Worm (Caenorhabditis elegans) whole organism, L4 larva: ENCODE results near the gene C07G3.10.

Experiments used
- D1046.2 ChIP-seq: fragments of 200-800 bp; sonication (Bioruptor generic); IDR thresholded peaks from 2 replicates; pipeline ENCODE4 v1.3.6; 2022; ENCODE audit warnings: missing genetic modification characterization, missing compliant biosample characterization
- F26F4.8 ChIP-seq: fragments of 200-800 bp; sonication (Bioruptor generic); conservative IDR thresholded peaks from 2 replicates; pipeline ENCODE4 v1.3.6; 2022; ENCODE audit warnings: missing genetic modification characterization, missing compliant biosample characterization
- F44E2.7 ChIP-seq: fragments of 200-800 bp; sonication (Bioruptor generic); IDR thresholded peaks from 2 replicates; pipeline ENCODE4 v2.1.2; 2022; ENCODE audit warnings: missing genetic modification characterization, missing compliant biosample characterization
- T20F7.1 ChIP-seq: fragments of 200-800 bp; sonication (Bioruptor generic); optimal IDR thresholded peaks from 2 replicates; lab custom pipeline; 2018; ENCODE audit warnings: mild to moderate bottlenecking, missing genetic modification characterization, missing compliant biosample characterization
- Y105C5A.15 ChIP-seq: fragments of 200-800 bp; sonication (Bioruptor generic); IDR thresholded peaks from 2 replicates; pipeline ENCODE4 v1.3.6; 2022; ENCODE audit warnings: missing genetic modification characterization, missing compliant biosample characterization
- Y75B8A.6 ChIP-seq: fragments of 200-800 bp; sonication (Bioruptor generic); IDR thresholded peaks from 2 replicates; pipeline ENCODE4 v1.3.6; 2022; ENCODE audit warnings: missing genetic modification reagents, missing genetic modification characterization, missing compliant biosample characterization
- aha-1 ChIP-seq: fragments of 150-350 bp; peaks from one replicate; lab custom pipeline; 2014; ENCODE audit warnings: missing biosample characterization, missing genetic modification characterization
- ceh-20 ChIP-seq: fragments of 200-800 bp; sonication (Bioruptor generic); IDR thresholded peaks from 2 replicates; pipeline ENCODE4 v1.3.6; 2022; ENCODE audit warnings: missing genetic modification reagents, missing genetic modification characterization, missing compliant biosample characterization
- ceh-32 ChIP-seq: sonication (generic microtip); optimal IDR thresholded peaks from 2 replicates; lab custom pipeline; 2016; ENCODE audit warnings: mild to moderate bottlenecking, missing genetic modification characterization, missing compliant biosample characterization; ENCODE audit not compliant: poor library complexity
- ceh-62 ChIP-seq: sonication (generic microtip); optimal IDR thresholded peaks from 2 replicates; lab custom pipeline; 2017; ENCODE audit warnings: missing biosample characterization, missing genetic modification characterization
- ceh-82 ChIP-seq: sonication (generic microtip); optimal IDR thresholded peaks from 2 replicates; lab custom pipeline; 2017; ENCODE audit warnings: missing biosample characterization, missing genetic modification characterization
- cey-2 ChIP-seq: sonication (generic microtip); optimal IDR thresholded peaks from 3 replicates; lab custom pipeline; 2017; ENCODE audit warnings: missing genetic modification characterization, mild to moderate bottlenecking, missing compliant biosample characterization, antibody characterized with exemption, borderline replicate concordance; ENCODE audit not compliant: insufficient read depth
- ctbp-1 ChIP-seq: fragments of 200-800 bp; sonication (Bioruptor generic); IDR thresholded peaks from 2 replicates; pipeline ENCODE4 v1.3.6; 2022; ENCODE audit warnings: missing genetic modification reagents, missing genetic modification characterization, missing compliant biosample characterization
- daf-8 ChIP-seq: fragments of 200-800 bp; sonication (Bioruptor generic); IDR thresholded peaks from 2 replicates; pipeline ENCODE4 v1.3.6; 2022; ENCODE audit warnings: missing genetic modification characterization, missing compliant biosample characterization
- dmd-8 ChIP-seq: fragments of 200-800 bp; sonication (Bioruptor generic); IDR thresholded peaks from 2 replicates; pipeline ENCODE4 v1.3.6; 2022; ENCODE audit warnings: missing genetic modification characterization, missing compliant biosample characterization
- dmd-9 ChIP-seq: fragments of 200-800 bp; sonication (Bioruptor generic); IDR thresholded peaks from 2 replicates; pipeline ENCODE4 v1.3.6; 2022; ENCODE audit warnings: missing genetic modification reagents, missing genetic modification characterization, missing compliant biosample characterization
- egl-27 ChIP-seq: sonication (generic microtip); optimal IDR thresholded peaks from 3 replicates; lab custom pipeline; 2017; ENCODE audit warnings: missing biosample characterization, missing genetic modification reagents, missing genetic modification characterization
- fkh-10 ChIP-seq: fragments of 150-350 bp; optimal IDR thresholded peaks from 2 replicates; lab custom pipeline; 2014; ENCODE audit warnings: missing biosample characterization, missing genetic modification reagents, missing genetic modification characterization
- hlh-11 ChIP-seq: fragments of 200-800 bp; sonication (Bioruptor generic); optimal IDR thresholded peaks from 2 replicates; lab custom pipeline; 2018; ENCODE audit warnings: mild to moderate bottlenecking, missing genetic modification characterization, missing compliant biosample characterization
- lim-7 ChIP-seq: fragments of 200-800 bp; sonication (Bioruptor generic); IDR thresholded peaks from 2 replicates; pipeline ENCODE4 v1.3.6; 2022; ENCODE audit warnings: missing genetic modification characterization, missing compliant biosample characterization
- lin-15B ChIP-seq: fragments of 150-350 bp; sonication (generic microtip); optimal IDR thresholded peaks from 3 replicates; lab custom pipeline; 2014; ENCODE audit warnings: missing biosample characterization, missing genetic modification characterization
- lin-38 ChIP-seq: fragments of 200-800 bp; sonication (Bioruptor generic); IDR thresholded peaks from 2 replicates; pipeline ENCODE4 v1.3.6; 2022; ENCODE audit warnings: missing genetic modification reagents, missing genetic modification characterization, missing compliant biosample characterization
- madf-5 ChIP-seq, 2 experiments: fragments of 200-800 bp; sonication (Bioruptor generic); IDR thresholded peaks; 2 replicates each; pipeline ENCODE4 v1.3.6; 2022; ENCODE audit warnings: missing compliant biosample characterization in 2 of 2, missing genetic modification characterization in 2 of 2
- mdl-1 ChIP-seq, 2 experiments: fragments of 150-350 bp in 1 of 2; sonication (generic microtip) in 1 of 2; optimal IDR thresholded peaks; 2 replicates each; lab custom pipeline; 2014 to 2017; ENCODE audit warnings: missing biosample characterization in 2 of 2, missing genetic modification characterization in 2 of 2
- mep-1 ChIP-seq: fragments of 150-350 bp; sonication (generic microtip); optimal IDR thresholded peaks from 3 replicates; lab custom pipeline; 2014; ENCODE audit warnings: missing biosample characterization, missing genetic modification characterization
- mes-2 ChIP-seq: sonication (generic microtip); optimal IDR thresholded peaks from 2 replicates; lab custom pipeline; 2016; ENCODE audit warnings: missing genotype, mild to moderate bottlenecking, missing genetic modification characterization, missing compliant biosample characterization; ENCODE audit not compliant: poor library complexity, severe bottlenecking
- nhr-10 ChIP-seq: fragments of 150-350 bp; optimal IDR thresholded peaks from 2 replicates; lab custom pipeline; 2014; ENCODE audit warnings: missing biosample characterization, missing genetic modification characterization
- nhr-102 ChIP-seq: sonication (generic microtip); optimal IDR thresholded peaks from 2 replicates; lab custom pipeline; 2016; ENCODE audit warnings: mild to moderate bottlenecking, missing genetic modification characterization, moderate library complexity, missing compliant biosample characterization
- nhr-25 ChIP-seq: sonication (generic microtip); optimal IDR thresholded peaks from 2 replicates; lab custom pipeline; 2017; ENCODE audit warnings: missing genetic modification characterization, mild to moderate bottlenecking, missing compliant biosample characterization, antibody characterized with exemption, moderate library complexity, borderline replicate concordance; ENCODE audit not compliant: insufficient read depth
- nhr-42 ChIP-seq: fragments of 200-800 bp; sonication (Bioruptor generic); IDR thresholded peaks from 2 replicates; pipeline ENCODE4 v1.3.6; 2022; ENCODE audit warnings: missing genetic modification characterization, missing compliant biosample characterization
- nhr-48 ChIP-seq: sonication (generic microtip); optimal IDR thresholded peaks from 2 replicates; lab custom pipeline; 2016; ENCODE audit warnings: mild to moderate bottlenecking, missing genetic modification characterization, missing compliant biosample characterization
- pha-4 ChIP-seq, 2 experiments: fragments of 150-350 bp in 1 of 2; fragments of 200-800 bp in 1 of 2; sonication (Bioruptor generic) in 1 of 2; IDR thresholded peaks in 1 of 2; optimal IDR thresholded peaks in 1 of 2; 2 replicates each; pipeline versions ENCODE4 v1.3.6 to Lab custom; 2014 to 2022; ENCODE audit warnings: missing genetic modification characterization in 2 of 2, missing genetic modification reagents in 2 of 2, missing biosample characterization in 1 of 2, missing compliant biosample characterization in 1 of 2
- sdz-12 ChIP-seq: fragments of 200-800 bp; sonication (Bioruptor generic); optimal IDR thresholded peaks from 2 replicates; lab custom pipeline; 2018; ENCODE audit warnings: mild to moderate bottlenecking, missing genetic modification characterization, missing compliant biosample characterization
- skn-1 ChIP-seq: fragments of 150-350 bp; optimal IDR thresholded peaks from 2 replicates; lab custom pipeline; 2014; ENCODE audit warnings: missing biosample characterization, missing genetic modification characterization
- snpc-1.2 ChIP-seq: fragments of 200-800 bp; sonication (Bioruptor generic); IDR thresholded peaks from 2 replicates; pipeline ENCODE4 v1.3.6; 2022; ENCODE audit warnings: missing genetic modification reagents, missing genetic modification characterization, missing compliant biosample characterization
- snpc-4 ChIP-seq: fragments of 150-350 bp; optimal IDR thresholded peaks from 2 replicates; lab custom pipeline; 2014; ENCODE audit warnings: missing biosample characterization, missing genetic modification characterization
- tag-97 ChIP-seq: fragments of 200-800 bp; sonication (Bioruptor generic); IDR thresholded peaks from 2 replicates; pipeline ENCODE4 v1.3.6; 2022; ENCODE audit warnings: missing genetic modification characterization, missing compliant biosample characterization
- unc-130 ChIP-seq: sonication (generic microtip); optimal IDR thresholded peaks from 2 replicates; lab custom pipeline; 2016; ENCODE audit warnings: missing genetic modification reagents, missing genetic modification characterization, missing compliant biosample characterization
- unc-39 ChIP-seq: sonication (generic microtip); optimal IDR thresholded peaks from 2 replicates; lab custom pipeline; 2017; ENCODE audit warnings: missing biosample characterization, missing genetic modification characterization
- unc-62 ChIP-seq, 3 experiments: fragments of 150-350 bp in 1 of 3; sonication (generic microtip); optimal IDR thresholded peaks in 2 of 3; peaks in 1 of 3; 1 replicate in 1 of 3; 2 replicates in 2 of 3; lab custom pipeline; 2014 to 2017; ENCODE audit warnings: missing biosample characterization in 3 of 3, missing genetic modification characterization in 3 of 3, missing genetic modification reagents in 3 of 3, missing genotype in 1 of 3
- vab-7 ChIP-seq: fragments of 200-800 bp; sonication (Bioruptor generic); IDR thresholded peaks from 2 replicates; pipeline ENCODE4 v1.3.6; 2022; ENCODE audit warnings: missing genetic modification reagents, missing genetic modification characterization, missing compliant biosample characterization
- zag-1 ChIP-seq: fragments of 150-350 bp; optimal IDR thresholded peaks from 2 replicates; lab custom pipeline; 2014; ENCODE audit warnings: missing biosample characterization, missing genetic modification characterization
- zip-2 ChIP-seq: fragments of 150-350 bp; optimal IDR thresholded peaks from 2 replicates; lab custom pipeline; 2014; ENCODE audit warnings: missing biosample characterization, missing genetic modification characterization

Gene C07G3.10

ce11 chrV:3541117-3541516 lies 39.0 kb downstream of the C07G3.10 start, which contains the start of gene srbc-67:
srbc-67 (minus strand) TSS chrV:3541217.
- TF ChIP-seq unc-39 (tag; lab: Kevin White, UChicago) (no peak), zip-2 (tag; lab: Kevin White, UChicago) (no peak), skn-1 (tag; lab: Kevin White, UChicago) (no peak), hlh-11 (tag; lab: Kevin White, UChicago) (no peak), pha-4 (GFP tag; IDR thresholded peaks at IDR 0.05; lab: Robert Waterston, UW) (no peak), pha-4 (tag; optimal IDR thresholded peaks at IDR 0.05; lab: Kevin White, UChicago) (no peak), cey-2 (tag; lab: Kevin White, UChicago) (no peak), nhr-48 (tag; lab: Kevin White, UChicago) (no peak), unc-62 (GFP tag; optimal IDR thresholded peaks at IDR 0.05 in 1 of 2; lab: Kevin White, UChicago) (no peak), unc-62 (tag; optimal IDR thresholded peaks at IDR 0.05; lab: Kevin White, UChicago) (no peak), aha-1 (tag; lab: Kevin White, UChicago) (peak; percentile 29)

- TF ChIP-seq F26F4.8 (GFP tag; lab: Robert Waterston, UW) (no peak), snpc-4 (tag; lab: Kevin White, UChicago) (no peak), dmd-8 (no peak), T20F7.1 (GFP tag; lab: Kevin White, UChicago) (no peak), sdz-12 (GFP tag; lab: Kevin White, UChicago) (no peak), nhr-10 (tag; lab: Kevin White, UChicago) (no peak), dmd-9 (GFP tag; lab: Robert Waterston, UW) (no peak), mes-2 (tag; lab: Kevin White, UChicago) (no peak), mep-1 (no peak), cey-2 (tag; lab: Kevin White, UChicago) (no peak), ctbp-1 (GFP tag; lab: Robert Waterston, UW) (no peak), nhr-102 (tag; lab: Kevin White, UChicago) (no peak), daf-8 (GFP tag; lab: Robert Waterston, UW) (no peak), ceh-32 (tag; lab: Kevin White, UChicago) (no peak)
These were observed 41.2 kb downstream of the C07G3.10 start, which contains the start of gene nhr-222 for ce11 chrV:3543344-3543743. nhr-222 (minus strand) TSS chrV:3543444.

ce11 chrV:3546517-3546916 lies 44.4 kb downstream of the C07G3.10 start, which contains the start of gene srbc-68:
srbc-68 (minus strand) TSS chrV:3546617.
- no peak for TF ChIP-seq unc-62 (GFP tag; optimal IDR thresholded peaks at IDR 0.05 in 1 of 2; lab: Kevin White, UChicago)
- no peak for TF ChIP-seq unc-62 (tag; optimal IDR thresholded peaks at IDR 0.05; lab: Kevin White, UChicago)
- TF ChIP-seq nhr-42 (GFP tag; lab: Robert Waterston, UW) = no peak
- TF ChIP-seq tag-97 (GFP tag; lab: Robert Waterston, UW) = no peak
- TF ChIP-seq lin-15B (tag; lab: Kevin White, UChicago) = no peak
- TF ChIP-seq fkh-10 = no peak
- no peak for TF ChIP-seq ceh-20 (GFP tag; lab: Robert Waterston, UW)
- TF ChIP-seq madf-5 (GFP tag; IDR thresholded peaks at IDR 0.05; lab: Robert Waterston, UW) = no peak

ce11 chrV:3548798-3549197 lies 46.7 kb downstream of the C07G3.10 start, which contains the start of gene srw-130:
srw-130 (minus strand) TSS chrV:3548898.
- TF ChIP-seq zag-1 (tag; lab: Kevin White, UChicago) = no peak
- no peak for TF ChIP-seq F44E2.7 (GFP tag; lab: Robert Waterston, UW)
- no peak for TF ChIP-seq egl-27 (tag; lab: Kevin White, UChicago)
- no peak for TF ChIP-seq dmd-9 (GFP tag; lab: Robert Waterston, UW)
- no peak for TF ChIP-seq snpc-1.2 (GFP tag; lab: Robert Waterston, UW)
- TF ChIP-seq Y75B8A.6 (GFP tag; lab: Robert Waterston, UW) = no peak
- no peak for TF ChIP-seq lim-7 (GFP tag; lab: Robert Waterston, UW)
- TF ChIP-seq ceh-82 (tag; lab: Kevin White, UChicago) = no peak
- no peak for TF ChIP-seq mdl-1 (tag; optimal IDR thresholded peaks at IDR 0.05; lab: Kevin White, UChicago)
- no peak for TF ChIP-seq unc-130
- no peak for TF ChIP-seq Y105C5A.15
- TF ChIP-seq nhr-102 (tag; lab: Kevin White, UChicago) = no peak
- TF ChIP-seq ceh-62 (tag; lab: Kevin White, UChicago) = no peak
- TF ChIP-seq nhr-25 (tag; lab: Kevin White, UChicago) = no peak
- TF ChIP-seq D1046.2 (GFP tag; lab: Robert Waterston, UW) = no peak
- TF ChIP-seq vab-7 = no peak
- no peak for TF ChIP-seq daf-8 (GFP tag; lab: Robert Waterston, UW)
- TF ChIP-seq lin-38 (GFP tag; lab: Robert Waterston, UW) = no peak
- TF ChIP-seq, all 104 proteins: peak for 0
